Worm (Caenorhabditis elegans): ENCODE results near the gene K08D8.2.

Gene K08D8.2

DNA sequence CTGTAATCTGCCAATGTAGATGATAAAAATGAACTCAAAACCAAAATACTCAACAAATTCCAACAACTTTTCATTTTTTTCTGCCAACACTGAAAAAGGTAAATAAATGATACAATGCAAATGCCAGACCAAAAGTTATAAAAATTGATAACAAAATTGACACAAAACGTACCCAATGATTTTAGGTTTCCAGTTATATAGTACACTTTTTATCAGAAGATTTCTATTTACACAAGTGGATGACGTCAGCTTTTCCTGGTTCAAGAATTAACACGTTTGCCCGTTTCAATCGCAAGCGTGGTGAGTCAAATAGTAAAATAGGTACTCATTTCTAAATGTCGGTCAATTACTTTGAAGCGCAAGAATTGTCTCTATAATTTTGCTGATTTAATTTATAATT, 23.3 kb upstream of the K08D8.2 start, which contains the start of gene ZK896.5:
ZK896.5 (minus strand) TSS at position 89 of the 400 bp plus-strand sequence.
- TF ChIP-seq peb-1 (tag; optimal IDR thresholded peaks at IDR 0.05) (no peak), crh-2 (tag; optimal IDR thresholded peaks at IDR 0.05) (peak; percentile 18), nhr-77 (tag; optimal IDR thresholded peaks at IDR 0.05) (no peak), fos-1 (tag; optimal IDR thresholded peaks at IDR 0.05) (peak; percentile 88), sma-9 (GFP tag; optimal IDR thresholded peaks at IDR 0.05) (peak; percentile 84), sma-9 (tag; optimal IDR thresholded peaks at IDR 0.05) (no peak)

DNA sequence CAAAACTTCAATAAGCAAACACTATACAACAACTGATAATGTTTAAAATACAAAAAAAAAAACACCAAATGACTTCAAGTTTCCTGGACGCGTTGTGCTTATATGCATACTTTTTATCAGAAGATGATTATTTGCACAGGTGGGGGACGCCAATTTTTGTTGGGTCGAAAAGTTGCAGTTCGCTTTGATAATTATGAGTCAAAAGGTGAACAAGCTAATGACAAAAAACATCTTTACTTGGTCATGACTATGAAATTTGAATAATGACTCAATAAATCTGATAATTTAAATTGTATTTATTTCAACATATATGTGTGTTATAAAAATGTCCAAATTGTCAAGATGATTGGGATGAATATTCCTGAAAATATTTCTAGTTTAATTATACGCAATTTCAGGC, 19.7 kb upstream of the K08D8.2 start, which contains the start of gene ZK896.4:
ZK896.4 (minus strand) TSS at position 101 of the 400 bp plus-strand sequence.
- TF ChIP-seq blmp-1 (tag; optimal IDR thresholded peaks at IDR 0.05; ENCODE audit: insufficient read depth): no peak
- no peak for TF ChIP-seq lin-39 (tag; optimal IDR thresholded peaks at IDR 0.05)
- TF ChIP-seq ztf-11 (tag; optimal IDR thresholded peaks at IDR 0.05): no peak
- no peak for TF ChIP-seq ceh-82 (tag; optimal IDR thresholded peaks at IDR 0.05)
- no peak for TF ChIP-seq nhr-12 (tag; optimal IDR thresholded peaks at IDR 0.05)
- no peak for TF ChIP-seq gmeb-1 (tag; optimal IDR thresholded peaks at IDR 0.05)
- TF ChIP-seq nhr-10 (tag; optimal IDR thresholded peaks at IDR 0.05): no peak
- TF ChIP-seq ZK546.5 (tag; optimal IDR thresholded peaks at IDR 0.05): no peak
- no peak for TF ChIP-seq elt-1 (tag; optimal IDR thresholded peaks at IDR 0.05)
- no peak for TF ChIP-seq mbf-1 (tag; optimal IDR thresholded peaks at IDR 0.05)
- TF ChIP-seq aly-2 (tag; optimal IDR thresholded peaks at IDR 0.05): no peak
- no peak for TF ChIP-seq peb-1 (tag; optimal IDR thresholded peaks at IDR 0.05)
- TF ChIP-seq sma-9 (GFP tag; optimal IDR thresholded peaks at IDR 0.05): no peak
- TF ChIP-seq sma-9 (tag; optimal IDR thresholded peaks at IDR 0.05): no peak

DNA sequence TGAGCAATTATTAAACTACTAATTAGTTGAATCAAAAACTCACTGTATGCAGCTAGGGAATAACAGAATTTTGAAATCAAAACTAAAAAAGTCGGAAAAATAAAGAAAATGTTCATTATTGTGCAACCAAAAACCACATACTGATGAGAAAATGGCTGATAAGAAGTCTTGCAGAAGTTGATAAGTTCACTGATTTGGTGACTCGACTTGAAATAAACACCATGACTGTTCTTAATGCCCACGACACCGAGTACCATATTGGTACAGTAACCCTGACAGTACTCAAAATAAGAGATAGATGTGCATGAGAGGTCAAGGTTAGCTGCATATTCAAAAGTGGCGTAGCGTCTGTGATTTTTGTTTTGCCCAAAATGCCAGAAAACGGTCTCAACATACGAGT, 16.8 kb upstream of the K08D8.2 start:
- TF ChIP-seq fos-1 (tag; optimal IDR thresholded peaks at IDR 0.05): peak; percentile 67
- TF ChIP-seq nhr-21 (tag; optimal IDR thresholded peaks at IDR 0.05): no peak

DNA sequence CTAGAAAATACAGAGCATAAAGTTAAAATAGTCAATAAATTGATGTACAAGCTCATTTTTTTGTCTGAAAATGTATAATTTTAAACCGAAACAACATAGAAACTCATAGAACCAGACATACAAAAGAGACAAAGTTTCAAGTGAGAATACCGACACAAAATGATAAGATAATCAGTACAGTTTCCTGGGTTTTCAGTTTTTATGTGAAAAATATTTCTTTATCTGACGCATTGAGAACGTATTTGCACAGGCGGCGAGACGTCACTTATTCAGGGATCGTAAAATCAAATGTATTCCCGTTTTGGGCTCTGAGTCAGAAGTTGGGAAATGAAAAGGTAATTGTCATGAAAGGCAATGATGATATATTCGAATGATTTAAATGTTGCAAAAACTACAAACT, 12.4 kb upstream of the K08D8.2 start, which contains the start of gene K08D8.6:
K08D8.6 (minus strand) TSS at position 64 of the 400 bp plus-strand sequence.
- TF ChIP-seq fos-1 (tag; optimal IDR thresholded peaks at IDR 0.05): peak; percentile 96
- peak; percentile 70 for TF ChIP-seq sma-9 (GFP tag; optimal IDR thresholded peaks at IDR 0.05)
- no peak for TF ChIP-seq sma-9 (tag; optimal IDR thresholded peaks at IDR 0.05)
- TF ChIP-seq lin-11 (tag; optimal IDR thresholded peaks at IDR 0.05): no peak
- peak; percentile 15 for TF ChIP-seq gmeb-1 (tag; optimal IDR thresholded peaks at IDR 0.05)

DNA sequence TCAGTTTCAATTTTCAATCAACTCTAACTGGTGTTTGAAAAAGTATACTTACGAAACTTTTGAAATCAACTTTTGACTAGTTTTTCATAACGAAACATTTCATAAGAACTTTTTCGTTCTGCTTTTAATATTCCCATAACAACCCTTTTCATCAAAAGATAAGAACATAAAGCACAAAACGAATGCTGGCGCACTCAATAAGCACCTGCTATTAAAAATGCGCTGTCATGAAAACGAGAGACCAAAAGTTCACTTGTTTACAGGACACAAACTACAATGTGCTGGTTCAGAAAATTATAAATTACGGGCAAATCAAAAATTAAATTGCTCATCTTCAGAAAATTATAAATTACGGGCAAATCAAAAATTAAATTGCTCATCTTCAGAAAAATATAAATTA, 11.8 kb upstream of the K08D8.2 start:
- TF ChIP-seq lin-11 (tag; optimal IDR thresholded peaks at IDR 0.05) (no peak), fos-1 (tag; optimal IDR thresholded peaks at IDR 0.05) (peak; percentile 45), sma-9 (GFP tag; optimal IDR thresholded peaks at IDR 0.05) (peak; percentile 89), sma-9 (tag; optimal IDR thresholded peaks at IDR 0.05) (no peak)

DNA sequence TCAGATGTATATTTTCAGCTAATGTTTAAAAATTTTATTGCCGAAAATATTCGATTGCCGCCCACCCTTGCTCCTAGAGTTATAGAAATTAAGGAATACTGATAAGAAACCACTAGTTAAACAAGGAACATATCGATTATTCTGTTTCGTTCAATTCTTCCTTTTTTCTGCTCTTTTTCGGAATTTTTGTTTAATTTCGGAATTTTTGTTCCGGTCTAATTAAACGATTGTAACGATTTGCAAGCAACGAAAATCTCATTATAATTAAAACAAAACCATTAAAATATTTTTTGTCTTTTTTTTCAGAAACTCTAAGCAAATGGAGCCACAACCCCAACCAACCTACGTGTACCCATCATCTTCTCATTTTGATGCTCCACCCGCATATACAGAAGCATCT, 10.7 kb upstream of the K08D8.2 start, which contains the start of gene K08D8.1:
K08D8.1 (plus strand) TSS at position 301 of the 400 bp plus-strand sequence.
- TF ChIP-seq unc-39 (tag; optimal IDR thresholded peaks at IDR 0.05) (no peak), mbf-1 (tag; optimal IDR thresholded peaks at IDR 0.05) (no peak), nhr-12 (tag; optimal IDR thresholded peaks at IDR 0.05) (no peak), egl-27 (tag; optimal IDR thresholded peaks at IDR 0.05) (no peak), zag-1 (tag; optimal IDR thresholded peaks at IDR 0.05) (no peak), unc-55 (GFP tag; optimal IDR thresholded peaks at IDR 0.05) (no peak), mdl-1 (tag; optimal IDR thresholded peaks at IDR 0.05) (no peak), alr-1 (tag; optimal IDR thresholded peaks at IDR 0.05) (no peak), snpc-4 (tag; optimal IDR thresholded peaks at IDR 0.05) (no peak), gmeb-1 (tag; optimal IDR thresholded peaks at IDR 0.05) (no peak)

DNA sequence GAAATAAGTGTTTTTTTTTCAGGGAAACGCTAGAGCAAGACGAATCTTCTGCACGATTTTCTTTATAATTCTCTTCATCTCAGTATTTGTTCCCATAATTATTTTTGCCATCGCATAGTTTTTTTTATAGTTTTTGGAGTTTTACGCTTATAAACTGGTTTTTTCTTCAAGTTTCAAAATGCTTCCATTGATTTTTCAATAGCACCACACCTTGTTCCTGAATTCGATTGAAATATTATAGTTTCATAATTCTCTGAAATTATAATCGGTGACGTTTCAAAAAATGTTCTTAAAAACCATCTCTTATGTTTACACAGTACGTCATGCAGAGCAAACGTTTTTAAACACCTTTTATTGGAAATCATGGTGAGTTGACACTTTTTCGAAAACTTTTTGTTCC, 9.7 kb upstream of the K08D8.2 start, which contains the start of gene K08D8.12:
K08D8.12 (plus strand) TSS at position 301 of the 400 bp plus-strand sequence.
- TF ChIP-seq lin-11 (tag; optimal IDR thresholded peaks at IDR 0.05): no peak
- no peak for TF ChIP-seq nhr-77 (tag; optimal IDR thresholded peaks at IDR 0.05)
- TF ChIP-seq unc-55 (GFP tag; optimal IDR thresholded peaks at IDR 0.05): no peak
- no peak for TF ChIP-seq peb-1 (tag; optimal IDR thresholded peaks at IDR 0.05)
- TF ChIP-seq ztf-11 (tag; optimal IDR thresholded peaks at IDR 0.05): no peak
- no peak for TF ChIP-seq nhr-6 (tag; optimal IDR thresholded peaks at IDR 0.05)
- no peak for TF ChIP-seq nhr-25 (tag; optimal IDR thresholded peaks at IDR 0.05)
- TF ChIP-seq nhr-21 (tag; optimal IDR thresholded peaks at IDR 0.05): no peak
- no peak for TF ChIP-seq ztf-4 (tag; optimal IDR thresholded peaks at IDR 0.05)
- no peak for TF ChIP-seq nhr-129 (tag; optimal IDR thresholded peaks at IDR 0.05)
- TF ChIP-seq nhr-23 (tag; optimal IDR thresholded peaks at IDR 0.05): no peak
- TF ChIP-seq F13H6.1 (tag; optimal IDR thresholded peaks at IDR 0.05): no peak
- no peak for TF ChIP-seq fos-1 (tag; optimal IDR thresholded peaks at IDR 0.05)
- no peak for TF ChIP-seq crh-2 (tag; optimal IDR thresholded peaks at IDR 0.05)
- TF ChIP-seq ceh-82 (tag; optimal IDR thresholded peaks at IDR 0.05): no peak
- no peak for TF ChIP-seq nhr-11 (tag; optimal IDR thresholded peaks at IDR 0.05)
- TF ChIP-seq egl-27 (tag; optimal IDR thresholded peaks at IDR 0.05): no peak
- TF ChIP-seq alr-1 (tag; optimal IDR thresholded peaks at IDR 0.05): no peak
- TF ChIP-seq unc-62 (GFP tag; optimal IDR thresholded peaks at IDR 0.05): no peak

Measured in whole organism, L2 larva.